Worm (Caenorhabditis elegans): ENCODE measurements around the gene Y54F10AR.1.
"Not testable (repeated sequence)": the region's sequence is repeated elsewhere in the genome, so short reads cannot be mapped to it uniquely, and the experiment has no call there.

The Y54F10AR.1 gene

DNA sequence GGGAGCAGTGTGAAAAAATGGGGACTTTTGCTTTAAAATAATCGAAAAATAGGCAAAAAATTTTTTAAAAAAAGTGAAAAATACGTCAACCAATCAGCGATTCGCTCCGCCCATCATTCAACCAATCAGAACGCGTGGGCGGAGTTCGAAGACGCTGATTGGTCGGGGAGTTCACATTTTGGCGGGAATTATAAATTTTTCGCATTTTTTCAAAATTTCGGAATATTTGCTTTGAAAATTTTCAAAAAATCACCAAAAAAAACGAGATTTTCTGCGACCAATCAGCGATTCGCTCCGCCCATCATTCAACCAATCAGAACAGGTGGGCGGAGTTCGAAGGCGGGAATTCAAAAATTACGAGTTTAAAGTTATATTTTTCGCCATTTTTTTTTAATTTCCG, 3.1 kb downstream of the Y54F10AR.1 start:
- TF ChIP-seq nhr-23 (tag; optimal IDR thresholded peaks at IDR 0.05), result no peak
- TF ChIP-seq nhr-129 (tag; optimal IDR thresholded peaks at IDR 0.05), result no peak
- no peak for TF ChIP-seq nhr-77 (tag; optimal IDR thresholded peaks at IDR 0.05)
- TF ChIP-seq dmd-4 (tag; optimal IDR thresholded peaks at IDR 0.05), result no peak
- TF ChIP-seq F13H6.1 (tag; optimal IDR thresholded peaks at IDR 0.05), result no peak
- no peak for TF ChIP-seq nhr-11 (tag; optimal IDR thresholded peaks at IDR 0.05)
- no peak for TF ChIP-seq sem-4 (tag; optimal IDR thresholded peaks at IDR 0.05)
- TF ChIP-seq nhr-237 (tag; optimal IDR thresholded peaks at IDR 0.05), result no peak
- TF ChIP-seq ceh-16 (tag; optimal IDR thresholded peaks at IDR 0.05), result no peak
- TF ChIP-seq R02D3.7 (tag; optimal IDR thresholded peaks at IDR 0.05), result no peak
- no peak for TF ChIP-seq elt-1 (tag; optimal IDR thresholded peaks at IDR 0.05)
- TF ChIP-seq C34F6.9 (tag; optimal IDR thresholded peaks at IDR 0.05), result no peak
- no peak for TF ChIP-seq lin-11 (tag; optimal IDR thresholded peaks at IDR 0.05)

DNA sequence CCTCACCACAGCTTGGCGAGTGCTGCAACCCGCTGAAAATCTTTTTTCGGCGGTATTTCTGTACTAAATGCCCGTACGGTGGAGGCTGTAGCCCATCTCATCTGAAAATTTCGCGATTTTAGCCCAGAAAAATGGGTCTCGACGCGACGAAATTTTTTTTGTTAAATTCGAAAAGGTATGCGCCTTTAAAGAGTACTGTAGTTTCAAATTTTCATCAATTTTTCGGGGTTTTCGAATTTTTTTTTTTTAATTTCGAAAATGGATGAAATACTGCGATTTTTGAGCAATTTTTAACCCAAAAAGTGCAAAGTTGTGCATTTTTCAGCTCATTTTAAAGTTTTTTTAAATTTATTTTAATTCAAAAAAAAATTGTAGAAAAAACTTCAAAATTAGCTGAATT, 4.0 kb downstream of the Y54F10AR.1 start, which contains the start of gene Y54F10AR.2:
Y54F10AR.2 (minus strand) TSS at position 101 of the 400 bp plus-strand sequence.
- no peak for TF ChIP-seq ztf-4 (tag; optimal IDR thresholded peaks at IDR 0.05)
- TF ChIP-seq nhr-10 (tag; optimal IDR thresholded peaks at IDR 0.05), result no peak
- TF ChIP-seq sma-9 (GFP tag; optimal IDR thresholded peaks at IDR 0.05), result no peak
- no peak for TF ChIP-seq sma-9 (tag; optimal IDR thresholded peaks at IDR 0.05)
- TF ChIP-seq lin-11 (tag; optimal IDR thresholded peaks at IDR 0.05), result no peak
- TF ChIP-seq sem-4 (tag; optimal IDR thresholded peaks at IDR 0.05), result no peak
- no peak for TF ChIP-seq nhr-6 (tag; optimal IDR thresholded peaks at IDR 0.05)
- TF ChIP-seq ztf-1 (GFP tag; conservative IDR thresholded peaks at IDR 0.05), result no peak
- no peak for TF ChIP-seq dmd-4 (tag; optimal IDR thresholded peaks at IDR 0.05)
- TF ChIP-seq alr-1 (tag; optimal IDR thresholded peaks at IDR 0.05), result no peak
- no peak for TF ChIP-seq ceh-82 (tag; optimal IDR thresholded peaks at IDR 0.05)
- TF ChIP-seq aly-2 (tag; optimal IDR thresholded peaks at IDR 0.05), result no peak
- no peak for TF ChIP-seq zag-1 (tag; optimal IDR thresholded peaks at IDR 0.05)
- no peak for TF ChIP-seq nhr-25 (tag; optimal IDR thresholded peaks at IDR 0.05)
- TF ChIP-seq C34F6.9 (tag; optimal IDR thresholded peaks at IDR 0.05), result no peak
- no peak for TF ChIP-seq ama-1 (optimal IDR thresholded peaks at IDR 0.05)

DNA sequence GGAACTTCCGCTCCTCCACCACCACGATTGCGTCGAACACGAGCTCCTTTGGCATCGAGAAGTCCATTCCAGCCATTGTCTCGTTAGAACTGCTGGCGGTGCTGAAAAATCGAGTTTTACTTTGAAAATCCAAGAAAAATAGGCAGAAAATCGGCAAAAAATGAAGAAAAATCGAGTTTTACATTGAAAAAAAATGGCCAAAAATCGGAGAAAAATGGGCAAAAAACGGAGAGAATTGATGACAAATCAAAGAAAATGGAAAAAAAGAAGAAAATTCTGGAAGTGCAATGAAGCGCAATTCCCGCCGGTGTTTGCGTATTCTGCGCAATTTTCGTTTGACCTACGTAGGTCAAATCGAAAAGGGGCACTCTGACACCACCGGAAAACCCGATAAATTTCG, 11.6 kb downstream of the Y54F10AR.1 start, which contains the start of gene Y54F10AM.11:
Y54F10AM.11 (minus strand) TSS at position 101 of the 400 bp plus-strand sequence.
- not testable (repeated sequence) for TF ChIP-seq lin-11, skn-1, ztf-11 (tag; optimal IDR thresholded peaks at IDR 0.05)

DNA sequence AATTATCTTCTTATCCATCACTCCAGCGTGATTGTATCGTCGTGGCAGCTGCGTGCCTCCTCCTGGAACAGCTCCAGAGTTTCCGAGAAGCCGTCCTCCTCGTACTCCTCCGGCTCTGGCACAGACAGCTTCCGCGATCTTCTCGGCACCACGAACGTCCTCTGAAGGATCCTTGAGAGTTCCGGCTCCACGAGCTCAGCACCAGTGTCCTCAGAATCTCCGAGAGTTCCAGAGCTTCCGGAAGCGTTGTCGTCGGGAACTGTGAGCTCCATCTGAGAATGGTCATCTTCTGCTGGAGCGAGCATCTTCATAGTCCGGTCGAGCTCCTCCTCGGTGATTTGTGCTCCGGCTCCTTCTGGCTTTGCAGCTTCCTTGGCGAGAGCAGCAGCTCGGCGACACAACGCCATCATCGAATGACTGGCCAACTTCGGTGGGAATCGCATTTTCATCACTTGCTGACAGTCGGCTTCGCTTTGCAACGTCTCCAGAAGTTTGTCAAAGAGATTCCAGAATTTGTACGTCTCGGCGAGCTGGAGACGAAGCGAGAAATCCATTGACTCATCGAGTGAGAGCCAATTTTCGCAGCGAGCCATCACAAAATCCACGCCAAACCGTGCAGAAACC, 12.3 kb downstream of the Y54F10AR.1 start:
- TF ChIP-seq nhr-21 (tag; optimal IDR thresholded peaks at IDR 0.05) (no peak), alr-1 (tag; optimal IDR thresholded peaks at IDR 0.05) (no peak), mbf-1 (tag; optimal IDR thresholded peaks at IDR 0.05) (no peak), lsy-2 (tag; optimal IDR thresholded peaks at IDR 0.05) (no peak), sma-3 (GFP tag; optimal IDR thresholded peaks at IDR 0.05) (no peak), crh-2 (tag; optimal IDR thresholded peaks at IDR 0.05) (no peak), unc-62 (GFP tag; optimal IDR thresholded peaks at IDR 0.05) (no peak), snpc-4 (tag; optimal IDR thresholded peaks at IDR 0.05) (no peak), dmd-4 (tag; optimal IDR thresholded peaks at IDR 0.05) (no peak)

DNA sequence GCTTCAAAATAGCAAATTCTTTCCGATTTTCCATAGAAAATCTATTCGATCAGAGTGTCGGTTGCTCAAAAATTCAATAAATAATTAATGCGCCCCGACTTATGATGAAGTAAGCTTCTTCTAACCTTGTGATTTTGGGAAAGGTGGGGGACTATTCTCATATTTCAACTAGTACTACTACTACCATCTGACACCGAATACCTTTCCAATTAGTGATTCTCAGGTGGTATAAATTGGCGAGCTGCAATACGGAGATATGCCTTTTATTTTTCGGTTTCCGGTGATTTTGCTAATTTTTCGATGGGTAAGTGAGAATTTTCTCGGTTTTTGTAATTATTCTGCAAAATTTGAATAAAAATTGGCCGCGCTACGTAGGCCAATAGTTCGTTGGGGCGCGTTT, 14.1 kb downstream of the Y54F10AR.1 start, which contains the start of gene nhr-239:
nhr-239 (plus strand) TSS at position 301 of the 400 bp plus-strand sequence.
- TF ChIP-seq nhr-11 (tag; optimal IDR thresholded peaks at IDR 0.05), result no peak
- no peak for TF ChIP-seq nhr-10 (tag; optimal IDR thresholded peaks at IDR 0.05)
- TF ChIP-seq unc-55 (GFP tag; optimal IDR thresholded peaks at IDR 0.05), result no peak
- no peak for TF ChIP-seq aly-2 (tag; optimal IDR thresholded peaks at IDR 0.05)
- TF ChIP-seq alr-1 (tag; optimal IDR thresholded peaks at IDR 0.05), result no peak
- TF ChIP-seq dmd-4 (tag; optimal IDR thresholded peaks at IDR 0.05), result no peak
- no peak for TF ChIP-seq skn-1 (tag; optimal IDR thresholded peaks at IDR 0.05)
- TF ChIP-seq nhr-25 (tag; optimal IDR thresholded peaks at IDR 0.05), result no peak
- TF ChIP-seq ztf-4 (tag; optimal IDR thresholded peaks at IDR 0.05), result no peak
- no peak for TF ChIP-seq unc-62 (GFP tag; optimal IDR thresholded peaks at IDR 0.05)
- no peak for TF ChIP-seq mab-5 (tag; optimal IDR thresholded peaks at IDR 0.05)
- no peak for TF ChIP-seq ztf-11 (tag; optimal IDR thresholded peaks at IDR 0.05)
- TF ChIP-seq lsy-2 (tag; optimal IDR thresholded peaks at IDR 0.05), result no peak
